Worm (Caenorhabditis elegans): ENCODE measurements around the gene asp-6.

- TF ChIP-seq ces-1 (GFP tag; optimal IDR thresholded peaks at IDR 0.05) (no peak), fkh-10 (GFP tag; optimal IDR thresholded peaks at IDR 0.05) (no peak), ets-5 (GFP tag; IDR thresholded peaks at IDR 0.05) (no peak), lsy-2 (tag; optimal IDR thresholded peaks at IDR 0.05) (no peak), lin-39 (tag; optimal IDR thresholded peaks at IDR 0.05) (no peak), mdl-1 (tag; optimal IDR thresholded peaks at IDR 0.05) (no peak), hlh-17 (GFP tag; optimal IDR thresholded peaks at IDR 0.05; ENCODE audit: borderline replicate concordance) (no peak), pqm-1 (tag; optimal IDR thresholded peaks at IDR 0.05) (no peak), ztf-11 (tag; optimal IDR thresholded peaks at IDR 0.05) (no peak), vab-15 (tag; optimal IDR thresholded peaks at IDR 0.05) (no peak)
These were observed 38.3 kb upstream of the asp-6 start for ce11 chrV:8307013-8307412.

Measured in whole organism, L1 larva.